Worm (Caenorhabditis elegans) whole organism, late embryonic: ENCODE measurements around the gene srlf-11.
A peak's percentile ranks its signal among the peaks of the same experiment; 100 is the strongest.

Experiments
- C08G9.2 ChIP-seq: sonication (generic microtip); optimal IDR thresholded peaks from 2 replicates; lab custom pipeline; 2016; ENCODE audit warnings: mild to moderate bottlenecking, missing genetic modification characterization, moderate library complexity, missing compliant biosample characterization
- C38D4.7 ChIP-seq: fragments of 200-800 bp; sonication (Bioruptor generic); optimal IDR thresholded peaks from 2 replicates; lab custom pipeline; 2018; ENCODE audit warnings: mild to moderate bottlenecking, missing genetic modification characterization, moderate library complexity, missing compliant biosample characterization
- K09A11.1 ChIP-seq: sonication (generic microtip); optimal IDR thresholded peaks from 2 replicates; lab custom pipeline; 2017; ENCODE audit warnings: antibody characterized with exemption, mild to moderate bottlenecking, missing genetic modification characterization, missing compliant biosample characterization; ENCODE audit not compliant: insufficient read depth
- ahr-1 ChIP-seq: sonication (generic microtip); optimal IDR thresholded peaks from 2 replicates; lab custom pipeline; 2016; ENCODE audit warnings: missing genetic modification characterization, missing compliant biosample characterization
- ama-1 ChIP-seq: fragments of 150-350 bp; optimal IDR thresholded peaks from 2 replicates; lab custom pipeline; 2014
- ceh-18 ChIP-seq: sonication (generic microtip); optimal IDR thresholded peaks from 2 replicates; lab custom pipeline; 2016; ENCODE audit warnings: missing genetic modification characterization, missing compliant biosample characterization
- ceh-19 ChIP-seq: fragments of 200-800 bp; sonication (Bioruptor generic); optimal IDR thresholded peaks from 2 replicates; lab custom pipeline; 2018; ENCODE audit warnings: mild to moderate bottlenecking, missing genetic modification characterization, missing compliant biosample characterization
- ceh-24 ChIP-seq: sonication (generic microtip); optimal IDR thresholded peaks from 2 replicates; lab custom pipeline; 2016; ENCODE audit warnings: mild to moderate bottlenecking, missing genetic modification characterization, missing compliant biosample characterization
- ceh-30 ChIP-seq: fragments of 150-350 bp; optimal IDR thresholded peaks from 2 replicates; lab custom pipeline; 2014; ENCODE audit warnings: missing biosample characterization, missing genetic modification characterization
- ceh-31 ChIP-seq: sonication (generic microtip); optimal IDR thresholded peaks from 2 replicates; lab custom pipeline; 2016; ENCODE audit warnings: missing genetic modification characterization, missing compliant biosample characterization
- ceh-34 ChIP-seq: sonication (generic microtip); optimal IDR thresholded peaks from 2 replicates; lab custom pipeline; 2016; ENCODE audit warnings: mild to moderate bottlenecking, missing genetic modification characterization, missing compliant biosample characterization
- ceh-45 ChIP-seq: fragments of 200-800 bp; sonication (Bioruptor generic); IDR thresholded peaks from 2 replicates; pipeline ENCODE4 v1.3.6; 2022; ENCODE audit warnings: missing genetic modification reagents, missing genetic modification characterization, missing compliant biosample characterization
- ceh-48 ChIP-seq: sonication (generic microtip); optimal IDR thresholded peaks from 2 replicates; lab custom pipeline; 2016; ENCODE audit warnings: missing genetic modification characterization, inconsistent platforms, missing compliant biosample characterization
- ceh-6 ChIP-seq: fragments of 200-800 bp; sonication (Bioruptor generic); optimal IDR thresholded peaks from 2 replicates; lab custom pipeline; 2018; ENCODE audit warnings: mild to moderate bottlenecking, missing genetic modification characterization, missing compliant biosample characterization
- ceh-9 ChIP-seq: sonication (generic microtip); optimal IDR thresholded peaks from 2 replicates; lab custom pipeline; 2016; ENCODE audit warnings: mild to moderate bottlenecking, missing genetic modification characterization, inconsistent platforms, missing compliant biosample characterization
- che-1 ChIP-seq: sonication (generic microtip); optimal IDR thresholded peaks from 2 replicates; lab custom pipeline; 2016; ENCODE audit warnings: mild to moderate bottlenecking, missing genetic modification characterization, missing compliant biosample characterization
- dmd-4 ChIP-seq: sonication (generic microtip); optimal IDR thresholded peaks from 2 replicates; lab custom pipeline; 2016; ENCODE audit warnings: borderline replicate concordance, missing genetic modification characterization, missing compliant biosample characterization
- dve-1 ChIP-seq: sonication (generic microtip); optimal IDR thresholded peaks from 2 replicates; lab custom pipeline; 2017; ENCODE audit warnings: antibody characterized with exemption, mild to moderate bottlenecking, missing genetic modification characterization, missing compliant biosample characterization
- elt-2 ChIP-seq: sonication (generic microtip); optimal IDR thresholded peaks from 2 replicates; lab custom pipeline; 2016; ENCODE audit warnings: missing genetic modification reagents, missing genetic modification characterization, missing compliant biosample characterization
- elt-4 ChIP-seq: sonication (generic microtip); optimal IDR thresholded peaks from 2 replicates; lab custom pipeline; 2016; ENCODE audit warnings: missing genetic modification characterization, missing compliant biosample characterization
- ets-4 ChIP-seq: sonication (generic microtip); optimal IDR thresholded peaks from 2 replicates; lab custom pipeline; 2016; ENCODE audit warnings: missing genetic modification characterization, missing compliant biosample characterization
- eyg-1 ChIP-seq: sonication (generic microtip); optimal IDR thresholded peaks from 2 replicates; lab custom pipeline; 2016; ENCODE audit warnings: missing genotype, missing genetic modification characterization, missing compliant biosample characterization
- fax-1 ChIP-seq: sonication (generic microtip); optimal IDR thresholded peaks from 2 replicates; lab custom pipeline; 2016; ENCODE audit warnings: missing genotype, missing genetic modification characterization, missing compliant biosample characterization
- fkh-10 ChIP-seq: fragments of 150-350 bp; optimal IDR thresholded peaks from 2 replicates; lab custom pipeline; 2014; ENCODE audit warnings: missing biosample characterization, missing genetic modification reagents, missing genetic modification characterization
- fkh-6 ChIP-seq: sonication (generic microtip); optimal IDR thresholded peaks from 2 replicates; lab custom pipeline; 2016; ENCODE audit warnings: missing genetic modification characterization, missing compliant biosample characterization
- hlh-15 ChIP-seq: sonication (generic microtip); optimal IDR thresholded peaks from 2 replicates; lab custom pipeline; 2016; ENCODE audit warnings: missing genetic modification characterization, missing compliant biosample characterization
- hlh-30 ChIP-seq: sonication (generic microtip); optimal IDR thresholded peaks from 2 replicates; lab custom pipeline; 2017; ENCODE audit warnings: antibody characterized with exemption, missing genetic modification characterization, missing compliant biosample characterization; ENCODE audit not compliant: insufficient read depth
- hlh-8 ChIP-seq: sonication (generic microtip); optimal IDR thresholded peaks from 2 replicates; lab custom pipeline; 2016; ENCODE audit warnings: missing genotype, missing genetic modification characterization, missing compliant biosample characterization
- lim-6 ChIP-seq: sonication (generic microtip); optimal IDR thresholded peaks from 2 replicates; lab custom pipeline; 2016; ENCODE audit warnings: missing genetic modification characterization, missing compliant biosample characterization
- lin-11 ChIP-seq: fragments of 200-800 bp; sonication (Bioruptor generic); optimal IDR thresholded peaks from 2 replicates; lab custom pipeline; 2018; ENCODE audit warnings: mild to moderate bottlenecking, missing genetic modification characterization, missing compliant biosample characterization
- madf-2 ChIP-seq: sonication (generic microtip); optimal IDR thresholded peaks from 2 replicates; lab custom pipeline; 2017; ENCODE audit warnings: missing genetic modification characterization, missing compliant biosample characterization
- mec-3 ChIP-seq: sonication (generic microtip); optimal IDR thresholded peaks from 2 replicates; lab custom pipeline; 2016; ENCODE audit warnings: borderline replicate concordance, missing genetic modification characterization, missing compliant biosample characterization
- nfya-1 ChIP-seq: sonication (generic microtip); optimal IDR thresholded peaks from 2 replicates; lab custom pipeline; 2017; ENCODE audit warnings: missing genetic modification characterization, mild to moderate bottlenecking, missing compliant biosample characterization, antibody characterized with exemption, moderate library complexity
- odd-2 ChIP-seq: sonication (generic microtip); optimal IDR thresholded peaks from 2 replicates; lab custom pipeline; 2017; ENCODE audit warnings: antibody characterized with exemption, mild to moderate bottlenecking, missing genetic modification characterization, missing compliant biosample characterization
- pag-3 ChIP-seq: sonication (generic microtip); optimal IDR thresholded peaks from 2 replicates; lab custom pipeline; 2016; ENCODE audit warnings: missing compliant biosample characterization, missing genetic modification characterization, borderline replicate concordance
- pax-1 ChIP-seq: fragments of 150-350 bp; optimal IDR thresholded peaks from 2 replicates; lab custom pipeline; 2014; ENCODE audit warnings: missing biosample characterization, missing genetic modification characterization
- pha-2 ChIP-seq: sonication (generic microtip); optimal IDR thresholded peaks from 2 replicates; lab custom pipeline; 2017; ENCODE audit warnings: mild to moderate bottlenecking, missing genetic modification characterization, missing compliant biosample characterization
- pha-4 ChIP-seq: fragments of 150-350 bp; optimal IDR thresholded peaks from 2 replicates; lab custom pipeline; 2018; ENCODE audit warnings: missing biosample characterization, missing genetic modification reagents, missing genetic modification characterization
- pqm-1 ChIP-seq: sonication (generic microtip); optimal IDR thresholded peaks from 2 replicates; lab custom pipeline; 2016; ENCODE audit warnings: missing genetic modification characterization, missing compliant biosample characterization
- pros-1 ChIP-seq: fragments of 150-350 bp; optimal IDR thresholded peaks from 2 replicates; lab custom pipeline; 2014; ENCODE audit warnings: missing biosample characterization, missing genetic modification reagents, missing genetic modification characterization
- ref-2 ChIP-seq: sonication (generic microtip); optimal IDR thresholded peaks from 2 replicates; lab custom pipeline; 2016; ENCODE audit warnings: missing genetic modification characterization, missing compliant biosample characterization
- rnt-1 ChIP-seq: sonication (generic microtip); optimal IDR thresholded peaks from 2 replicates; lab custom pipeline; 2016; ENCODE audit warnings: missing genetic modification characterization, missing compliant biosample characterization
- sox-2 ChIP-seq: fragments of 200-800 bp; sonication (Bioruptor generic); IDR thresholded peaks from 2 replicates; pipeline ENCODE4 v1.3.6; 2022; ENCODE audit warnings: missing genetic modification reagents, missing genetic modification characterization, missing compliant biosample characterization
- syd-9 ChIP-seq: sonication (generic microtip); optimal IDR thresholded peaks from 2 replicates; lab custom pipeline; 2016; ENCODE audit warnings: mild to moderate bottlenecking, missing genetic modification characterization, moderate library complexity, missing compliant biosample characterization
- tbx-2 ChIP-seq: sonication (generic microtip); optimal IDR thresholded peaks from 2 replicates; lab custom pipeline; 2016; ENCODE audit warnings: missing genetic modification characterization, missing compliant biosample characterization
- tbx-7 ChIP-seq: sonication (generic microtip); optimal IDR thresholded peaks from 2 replicates; lab custom pipeline; 2016; ENCODE audit warnings: missing genotype, missing genetic modification characterization, missing compliant biosample characterization
- ttx-3 ChIP-seq: sonication (generic microtip); optimal IDR thresholded peaks from 2 replicates; lab custom pipeline; 2016; ENCODE audit warnings: missing genetic modification reagents, missing genetic modification characterization, missing compliant biosample characterization
- unc-3 ChIP-seq, 2 experiments: fragments of 200-800 bp in 1 of 2; sonication (Bioruptor generic) in 1 of 2; sonication (generic microtip) in 1 of 2; conservative IDR thresholded peaks in 1 of 2; optimal IDR thresholded peaks in 1 of 2; 2 replicates each; pipeline versions ENCODE4 v1.3.6 to Lab custom; 2016 to 2022; ENCODE audit warnings: missing compliant biosample characterization in 2 of 2, missing genetic modification characterization in 2 of 2, missing genetic modification reagents in 1 of 2
- unc-55 ChIP-seq: sonication (generic microtip); optimal IDR thresholded peaks from 2 replicates; lab custom pipeline; 2017; ENCODE audit warnings: missing biosample characterization, missing genetic modification reagents, missing genetic modification characterization
- zip-5 ChIP-seq: sonication (generic microtip); optimal IDR thresholded peaks from 2 replicates; lab custom pipeline; 2016; ENCODE audit warnings: missing genetic modification characterization, missing compliant biosample characterization
- ztf-16 ChIP-seq: sonication (generic microtip); optimal IDR thresholded peaks from 2 replicates; lab custom pipeline; 2017; ENCODE audit warnings: missing genetic modification characterization, missing compliant biosample characterization

Gene srlf-11

ce11 chrIV:10885915-10886314 lies at the start of gene srlf-11:
srlf-11 (minus strand) TSS chrIV:10886015.
- TF ChIP-seq ceh-9 (tag; lab: Kevin White, UChicago) (no peak), ref-2 (tag; lab: Kevin White, UChicago) (no peak), ceh-30 (no peak), lim-6 (tag; lab: Kevin White, UChicago) (no peak)

ce11 chrIV:10935336-10935735 lies 49.5 kb upstream of the srlf-11 start:
- TF ChIP-seq ceh-45 (GFP tag; lab: Robert Waterston, UW): no peak
- peak; percentile 26 for TF ChIP-seq tbx-2 (tag; lab: Kevin White, UChicago)
- TF ChIP-seq syd-9 (tag; lab: Kevin White, UChicago): no peak
- TF ChIP-seq ceh-19 (GFP tag; lab: Kevin White, UChicago): no peak
- TF ChIP-seq dve-1 (tag; lab: Kevin White, UChicago): no peak
- peak; percentile 98 for TF ChIP-seq hlh-30 (tag; lab: Kevin White, UChicago)
- no peak for TF ChIP-seq ceh-9 (tag; lab: Kevin White, UChicago)
- TF ChIP-seq elt-4 (tag; lab: Kevin White, UChicago): no peak
- TF ChIP-seq eyg-1 (tag; lab: Kevin White, UChicago): no peak
- TF ChIP-seq pag-3 (tag; lab: Kevin White, UChicago): no peak
- TF ChIP-seq ceh-31 (tag; lab: Kevin White, UChicago): peak; percentile 47
- no peak for TF ChIP-seq zip-5
- no peak for TF ChIP-seq lin-11 (tag; lab: Kevin White, UChicago)
- TF ChIP-seq ceh-24 (tag; lab: Kevin White, UChicago): no peak
- TF ChIP-seq ceh-34 (tag; lab: Kevin White, UChicago): peak; percentile 37
- TF ChIP-seq dmd-4 (tag; lab: Kevin White, UChicago): no peak
- TF ChIP-seq elt-2 (tag; lab: Kevin White, UChicago): no peak
- TF ChIP-seq hlh-8 (tag; lab: Kevin White, UChicago): peak; percentile 28
- TF ChIP-seq odd-2 (tag; lab: Kevin White, UChicago): no peak
- TF ChIP-seq hlh-15 (tag; lab: Kevin White, UChicago): no peak
- no peak for TF ChIP-seq pqm-1 (tag; lab: Kevin White, UChicago)
- TF ChIP-seq pha-4: no peak
- peak; percentile 6 for TF ChIP-seq ceh-48 (tag; lab: Kevin White, UChicago)
- TF ChIP-seq unc-55 (GFP tag; lab: Kevin White, UChicago): peak; percentile 94
- TF ChIP-seq ref-2 (tag; lab: Kevin White, UChicago): peak; percentile 37
- no peak for TF ChIP-seq K09A11.1 (tag; lab: Kevin White, UChicago)
- TF ChIP-seq che-1 (tag; lab: Kevin White, UChicago): no peak
- no peak for TF ChIP-seq pax-1 (tag; lab: Kevin White, UChicago)
- TF ChIP-seq mec-3 (tag; lab: Kevin White, UChicago): no peak
- no peak for TF ChIP-seq madf-2 (tag; lab: Kevin White, UChicago)
- no peak for TF ChIP-seq C08G9.2 (tag; lab: Kevin White, UChicago)
- TF ChIP-seq pros-1 (tag; lab: Kevin White, UChicago): peak; percentile 43
- TF ChIP-seq ets-4 (tag; lab: Kevin White, UChicago): no peak
- no peak for TF ChIP-seq ztf-16 (tag; lab: Kevin White, UChicago)
- no peak for TF ChIP-seq ceh-30
- no peak for TF ChIP-seq rnt-1
- no peak for TF ChIP-seq tbx-7
- no peak for TF ChIP-seq fkh-6 (tag; lab: Kevin White, UChicago)
- TF ChIP-seq C38D4.7 (GFP tag; lab: Kevin White, UChicago): no peak
- TF ChIP-seq pha-2 (tag; lab: Kevin White, UChicago): no peak
- peak; percentile 33 for TF ChIP-seq fax-1 (tag; lab: Kevin White, UChicago)
- TF ChIP-seq unc-3 (GFP tag; conservative IDR thresholded peaks at IDR 0.05; lab: Robert Waterston, UW): no peak
- TF ChIP-seq unc-3 (tag; optimal IDR thresholded peaks at IDR 0.05; lab: Kevin White, UChicago): no peak
- no peak for TF ChIP-seq ceh-6 (GFP tag; lab: Kevin White, UChicago)
- TF ChIP-seq fkh-10: no peak
- no peak for TF ChIP-seq sox-2 (GFP tag; lab: Robert Waterston, UW)
- no peak for TF ChIP-seq ttx-3
- TF ChIP-seq ama-1 (lab: Kevin White, UChicago): no peak
- peak; percentile 50 for TF ChIP-seq nfya-1
- no peak for TF ChIP-seq ahr-1 (tag; lab: Kevin White, UChicago)
- peak; percentile 75 for TF ChIP-seq ceh-18 (tag; lab: Kevin White, UChicago)
